Worm (Caenorhabditis elegans) whole organism, L4 larva: ENCODE results near the gene ZC317.6.

Experiments
- F10B5.3 ChIP-seq: sonication (generic microtip); optimal IDR thresholded peaks from 2 replicates; lab custom pipeline; 2016; ENCODE audit warnings: mild to moderate bottlenecking, missing genetic modification characterization, missing compliant biosample characterization
- F37D6.2 ChIP-seq: sonication (generic microtip); optimal IDR thresholded peaks from 2 replicates; lab custom pipeline; 2016; ENCODE audit warnings: mild to moderate bottlenecking, missing genetic modification characterization, missing compliant biosample characterization
- T20F7.1 ChIP-seq: fragments of 200-800 bp; sonication (Bioruptor generic); optimal IDR thresholded peaks from 2 replicates; lab custom pipeline; 2018; ENCODE audit warnings: mild to moderate bottlenecking, missing genetic modification characterization, missing compliant biosample characterization
- T26A8.4 ChIP-seq: fragments of 200-800 bp; sonication (Bioruptor generic); IDR thresholded peaks from 2 replicates; pipeline ENCODE4 v1.3.6; 2022; ENCODE audit warnings: missing genetic modification characterization, missing compliant biosample characterization
- ZK337.2 ChIP-seq: fragments of 200-800 bp; sonication (Bioruptor generic); IDR thresholded peaks from 2 replicates; pipeline ENCODE4 v1.3.6; 2022; ENCODE audit warnings: missing genetic modification reagents, missing genetic modification characterization, missing compliant biosample characterization
- aha-1 ChIP-seq: fragments of 150-350 bp; peaks from one replicate; lab custom pipeline; 2014; ENCODE audit warnings: missing biosample characterization, missing genetic modification characterization
- aly-2 ChIP-seq: sonication (generic microtip); optimal IDR thresholded peaks from 2 replicates; lab custom pipeline; 2018; ENCODE audit warnings: missing biosample characterization, missing genetic modification characterization
- ceh-62 ChIP-seq: sonication (generic microtip); optimal IDR thresholded peaks from 2 replicates; lab custom pipeline; 2017; ENCODE audit warnings: missing biosample characterization, missing genetic modification characterization
- daf-16 ChIP-seq, 3 experiments: sonication (generic microtip); optimal IDR thresholded peaks; 2 replicates each; lab custom pipeline; 2016 to 2017; ENCODE audit warnings: missing genetic modification characterization in 3 of 3, missing genetic modification reagents in 3 of 3, mild to moderate bottlenecking in 2 of 3, missing compliant biosample characterization in 2 of 3, missing biosample characterization in 1 of 3, moderate library complexity in 1 of 3
- daf-19 ChIP-seq: fragments of 200-800 bp; sonication (Bioruptor generic); conservative IDR thresholded peaks from 2 replicates; pipeline ENCODE4 v1.3.6; 2022; ENCODE audit warnings: missing genetic modification characterization, missing compliant biosample characterization
- dmd-8 ChIP-seq: fragments of 200-800 bp; sonication (Bioruptor generic); IDR thresholded peaks from 2 replicates; pipeline ENCODE4 v1.3.6; 2022; ENCODE audit warnings: missing genetic modification characterization, missing compliant biosample characterization
- duxl-1 ChIP-seq: sonication (generic microtip); optimal IDR thresholded peaks from 2 replicates; lab custom pipeline; 2016; ENCODE audit warnings: mild to moderate bottlenecking, missing genetic modification characterization, moderate library complexity, missing compliant biosample characterization; ENCODE audit not compliant: poor library complexity
- fkh-10 ChIP-seq: fragments of 150-350 bp; optimal IDR thresholded peaks from 2 replicates; lab custom pipeline; 2014; ENCODE audit warnings: missing biosample characterization, missing genetic modification reagents, missing genetic modification characterization
- hlh-11 ChIP-seq: fragments of 200-800 bp; sonication (Bioruptor generic); optimal IDR thresholded peaks from 2 replicates; lab custom pipeline; 2018; ENCODE audit warnings: mild to moderate bottlenecking, missing genetic modification characterization, missing compliant biosample characterization
- lim-7 ChIP-seq: fragments of 200-800 bp; sonication (Bioruptor generic); IDR thresholded peaks from 2 replicates; pipeline ENCODE4 v1.3.6; 2022; ENCODE audit warnings: missing genetic modification characterization, missing compliant biosample characterization
- lin-1 ChIP-seq: fragments of 200-800 bp; sonication (Bioruptor generic); IDR thresholded peaks from 2 replicates; pipeline ENCODE4 v1.3.6; 2022; ENCODE audit warnings: missing genetic modification reagents, missing genetic modification characterization, missing compliant biosample characterization
- lin-13 ChIP-seq: fragments of 150-350 bp; optimal IDR thresholded peaks from 2 replicates; lab custom pipeline; 2014; ENCODE audit warnings: missing biosample characterization, missing genetic modification reagents, missing genetic modification characterization
- lin-39 ChIP-seq: fragments of 150-350 bp; optimal IDR thresholded peaks from 2 replicates; lab custom pipeline; 2014; ENCODE audit warnings: missing biosample characterization, missing genetic modification reagents, missing genetic modification characterization
- mdl-1 ChIP-seq, 2 experiments: fragments of 150-350 bp in 1 of 2; sonication (generic microtip) in 1 of 2; optimal IDR thresholded peaks; 2 replicates each; lab custom pipeline; 2014 to 2017; ENCODE audit warnings: missing biosample characterization in 2 of 2, missing genetic modification characterization in 2 of 2
- nhr-6 ChIP-seq: fragments of 150-350 bp; optimal IDR thresholded peaks from 2 replicates; lab custom pipeline; 2014; ENCODE audit warnings: missing biosample characterization, missing genetic modification characterization
- nhr-76 ChIP-seq: fragments of 150-350 bp; optimal IDR thresholded peaks from 2 replicates; lab custom pipeline; 2014; ENCODE audit warnings: missing biosample characterization, missing genetic modification characterization
- set-16 ChIP-seq: fragments of 200-800 bp; sonication (Bioruptor generic); IDR thresholded peaks from 2 replicates; pipeline ENCODE4 v1.3.6; 2022; ENCODE audit warnings: missing genetic modification reagents, missing genetic modification characterization, missing compliant biosample characterization
- skn-1 ChIP-seq: fragments of 150-350 bp; optimal IDR thresholded peaks from 2 replicates; lab custom pipeline; 2014; ENCODE audit warnings: missing biosample characterization, missing genetic modification characterization
- snpc-1.2 ChIP-seq: fragments of 200-800 bp; sonication (Bioruptor generic); IDR thresholded peaks from 2 replicates; pipeline ENCODE4 v1.3.6; 2022; ENCODE audit warnings: missing genetic modification reagents, missing genetic modification characterization, missing compliant biosample characterization
- unc-62 ChIP-seq, 3 experiments: fragments of 150-350 bp in 1 of 3; sonication (generic microtip); optimal IDR thresholded peaks in 2 of 3; peaks in 1 of 3; 1 replicate in 1 of 3; 2 replicates in 2 of 3; lab custom pipeline; 2014 to 2017; ENCODE audit warnings: missing biosample characterization in 3 of 3, missing genetic modification characterization in 3 of 3, missing genetic modification reagents in 3 of 3, missing genotype in 1 of 3
- vab-7 ChIP-seq: fragments of 200-800 bp; sonication (Bioruptor generic); IDR thresholded peaks from 2 replicates; pipeline ENCODE4 v1.3.6; 2022; ENCODE audit warnings: missing genetic modification reagents, missing genetic modification characterization, missing compliant biosample characterization
- zip-11 ChIP-seq: fragments of 200-800 bp; sonication (Bioruptor generic); IDR thresholded peaks from 2 replicates; pipeline ENCODE4 v1.3.6; 2022; ENCODE audit warnings: missing genetic modification characterization, missing compliant biosample characterization
- zip-2 ChIP-seq: fragments of 150-350 bp; optimal IDR thresholded peaks from 2 replicates; lab custom pipeline; 2014; ENCODE audit warnings: missing biosample characterization, missing genetic modification characterization
- ztf-7 ChIP-seq: fragments of 150-350 bp; optimal IDR thresholded peaks from 2 replicates; lab custom pipeline; 2014; ENCODE audit warnings: missing biosample characterization, missing genetic modification characterization

ZC317.6 gene

ce11 chrV:5454955-5455354 is 13.4 kb downstream of the ZC317.6 start:
- no peak for TF ChIP-seq daf-19 (GFP tag; lab: Robert Waterston, UW)
- TF ChIP-seq lin-39 (tag; lab: Kevin White, UChicago) = no peak
- peak; percentile 74 for TF ChIP-seq fkh-10
- TF ChIP-seq, all 104 proteins: peak for 1

ce11 chrV:5453615-5454014 is 14.8 kb downstream of the ZC317.6 start, which contains the start of gene glc-3:
TSS of gene glc-3 (minus strand) at chrV:5453715.
- no peak for TF ChIP-seq nhr-6
- TF ChIP-seq ceh-62 = no peak
- no peak for TF ChIP-seq lim-7 (GFP tag; lab: Robert Waterston, UW)
- TF ChIP-seq dmd-8 (GFP tag; lab: Robert Waterston, UW) = no peak
- no peak for TF ChIP-seq zip-11 (GFP tag; lab: Robert Waterston, UW)
- no peak for TF ChIP-seq aha-1 (tag; lab: Kevin White, UChicago)
- TF ChIP-seq hlh-11 (tag; lab: Kevin White, UChicago) = no peak
- no peak for TF ChIP-seq F37D6.2 (tag; lab: Kevin White, UChicago)
- no peak for TF ChIP-seq vab-7 (GFP tag; lab: Robert Waterston, UW)
- TF ChIP-seq ztf-7 = no peak
- no peak for TF ChIP-seq mdl-1 (tag; optimal IDR thresholded peaks at IDR 0.05; lab: Kevin White, UChicago)
- TF ChIP-seq snpc-1.2 (GFP tag; lab: Robert Waterston, UW) = no peak

ce11 chrV:5450742-5451141 is 17.6 kb downstream of the ZC317.6 start:
- TF ChIP-seq unc-62 (GFP tag; optimal IDR thresholded peaks at IDR 0.05 in 1 of 2; lab: Kevin White, UChicago) (peak in 1 of 2 experiments; percentile 82), unc-62 (tag; optimal IDR thresholded peaks at IDR 0.05; lab: Kevin White, UChicago) (no peak), lin-39 (tag; lab: Kevin White, UChicago) (no peak), aha-1 (tag; lab: Kevin White, UChicago) (peak; percentile 73)

- no peak for TF ChIP-seq aly-2 (tag; lab: Kevin White, UChicago)
- TF ChIP-seq duxl-1 (tag; lab: Kevin White, UChicago) = no peak
- TF ChIP-seq skn-1 (tag; lab: Kevin White, UChicago) = no peak
- TF ChIP-seq aha-1 (tag; lab: Kevin White, UChicago) = peak; percentile 45
- TF ChIP-seq ZK337.2 (GFP tag; lab: Robert Waterston, UW) = no peak
- TF ChIP-seq F10B5.3 = no peak
Measured at ce11 chrV:5447057-5447456, 21.3 kb downstream of the ZC317.6 start.

ce11 chrV:5445839-5446238 is 22.6 kb downstream of the ZC317.6 start, which contains the start of gene F08F3.1:
TSS of gene F08F3.1 (plus strand) at chrV:5446139.
- TF ChIP-seq nhr-76 (tag; lab: Kevin White, UChicago) (no peak), unc-62 (GFP tag; optimal IDR thresholded peaks at IDR 0.05 in 1 of 2; lab: Kevin White, UChicago) (peak in 1 of 2 experiments; percentile 89), unc-62 (tag; optimal IDR thresholded peaks at IDR 0.05; lab: Kevin White, UChicago) (no peak), set-16 (GFP tag; lab: Robert Waterston, UW) (no peak), T20F7.1 (GFP tag; lab: Kevin White, UChicago) (no peak), T26A8.4 (no peak), zip-2 (tag; lab: Kevin White, UChicago) (no peak), lin-13 (GFP tag; lab: Kevin White, UChicago) (no peak), daf-16 (GFP tag; optimal IDR thresholded peaks at IDR 0.05; lab: Kevin White, UChicago) (no peak), daf-16 (tag; optimal IDR thresholded peaks at IDR 0.05; lab: Kevin White, UChicago) (no peak)

ce11 chrV:5444037-5444436 is 24.4 kb downstream of the ZC317.6 start:
- TF ChIP-seq daf-19 (GFP tag; lab: Robert Waterston, UW) (no peak), unc-62 (GFP tag; optimal IDR thresholded peaks at IDR 0.05 in 1 of 2; lab: Kevin White, UChicago) (peak in 1 of 2 experiments; percentile 57), unc-62 (tag; optimal IDR thresholded peaks at IDR 0.05; lab: Kevin White, UChicago) (no peak), lin-1 (GFP tag; lab: Robert Waterston, UW) (no peak)
